Worm (Caenorhabditis elegans): ENCODE data around the gene F41F3.1.

F41F3.1 gene

DNA sequence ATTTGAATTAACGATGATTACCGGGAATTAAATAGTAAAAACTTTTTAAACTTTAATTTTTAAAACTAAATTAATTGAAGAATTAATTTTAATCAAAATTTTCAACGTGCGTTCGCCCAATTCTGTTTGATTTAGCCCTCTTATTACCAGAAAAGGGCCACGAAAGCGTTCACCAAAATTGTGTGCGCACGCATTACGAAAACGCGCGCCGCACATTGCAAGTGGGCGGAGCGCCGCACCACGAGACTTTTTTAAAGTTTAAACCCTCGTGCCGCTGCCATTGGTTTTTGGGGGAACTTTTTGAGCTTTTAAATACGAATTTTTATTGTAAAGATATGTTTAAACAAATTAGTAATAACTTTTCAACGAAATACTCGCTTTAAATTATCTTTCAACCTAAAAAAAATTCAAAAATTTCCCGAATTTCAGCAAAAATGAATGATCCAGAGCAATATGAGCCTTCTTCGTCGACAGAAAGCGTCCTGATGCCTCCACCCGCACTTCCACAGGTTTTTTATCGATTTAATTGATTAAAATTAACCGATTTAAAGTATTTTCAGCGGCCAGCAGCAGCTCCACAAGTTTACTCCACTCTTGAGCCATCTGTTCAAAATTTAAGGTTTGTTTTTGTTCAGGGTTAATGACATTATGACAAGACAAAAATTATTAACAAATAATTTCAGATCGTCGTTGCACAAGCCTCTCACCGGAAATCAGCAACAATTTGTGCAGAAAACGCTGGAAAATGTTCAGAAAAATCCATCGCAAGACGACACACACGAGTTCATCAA lies 32.5 kb downstream of the F41F3.1 start, which contains the start of gene taf-10 (continued):
- no peak; the same call in 1 of the 2 replicates for TF ChIP-seq isw-1 (GFP tag; IDR thresholded peaks at IDR 0.05)
- no peak for TF ChIP-seq hpl-2 (GFP tag; optimal IDR thresholded peaks at IDR 0.05)
- peak; percentile 11 for TF ChIP-seq unc-86 (tag; optimal IDR thresholded peaks at IDR 0.05)
- TF ChIP-seq lin-14 (GFP tag; optimal IDR thresholded peaks at IDR 0.05): peak; percentile 75
- peak; percentile 45 to 75 for TF ChIP-seq lin-35 (GFP tag; optimal IDR thresholded peaks at IDR 0.05)
- TF ChIP-seq nhr-20 (tag; optimal IDR thresholded peaks at IDR 0.05): peak; percentile 62
- TF ChIP-seq dsc-1 (tag; optimal IDR thresholded peaks at IDR 0.05): peak; percentile 43
- TF ChIP-seq ceh-82 (tag; optimal IDR thresholded peaks at IDR 0.05): peak in 1 of 3 experiments; percentile 67
- TF ChIP-seq elt-3 (tag; optimal IDR thresholded peaks at IDR 0.05): peak in 1 of 6 experiments; percentile 49
- TF ChIP-seq ceh-88 (GFP tag; IDR thresholded peaks at IDR 0.05): no peak
- no peak for TF ChIP-seq nhr-237 (tag; optimal IDR thresholded peaks at IDR 0.05)
- peak; percentile 19 for TF ChIP-seq egl-13 (tag; optimal IDR thresholded peaks at IDR 0.05)
- TF ChIP-seq lin-15B (tag; optimal IDR thresholded peaks at IDR 0.05): peak; percentile 9
- peak; percentile 66 for TF ChIP-seq nhr-47 (tag; optimal IDR thresholded peaks at IDR 0.05)
- TF ChIP-seq pqm-1 (tag; optimal IDR thresholded peaks at IDR 0.05): no peak
- peak; percentile 61 for TF ChIP-seq swsn-7 (tag; optimal IDR thresholded peaks at IDR 0.05)
- peak; percentile 16 for TF ChIP-seq elt-2 (tag; optimal IDR thresholded peaks at IDR 0.05)
- no peak for TF ChIP-seq aha-1 (tag; optimal IDR thresholded peaks at IDR 0.05)
- no peak for TF ChIP-seq nhr-84 (tag; optimal IDR thresholded peaks at IDR 0.05)
- peak; percentile 66 for TF ChIP-seq nhr-90 (tag; optimal IDR thresholded peaks at IDR 0.05; ENCODE audit: poor library complexity)
- peak; percentile 15 for TF ChIP-seq blmp-1 (tag; optimal IDR thresholded peaks at IDR 0.05)
- TF ChIP-seq dpl-1 (GFP tag; optimal IDR thresholded peaks at IDR 0.05): peak; percentile 44 to 66 (median 66)
- peak; percentile 52 for TF ChIP-seq nhr-19 (GFP tag; conservative IDR thresholded peaks at IDR 0.05)
- TF ChIP-seq snu-23 (GFP tag; optimal IDR thresholded peaks at IDR 0.05): peak; percentile 67
- no peak for TF ChIP-seq Y116A8C.19 (tag; optimal IDR thresholded peaks at IDR 0.05; ENCODE audit: borderline replicate concordance)
- no peak for TF ChIP-seq tlp-1 (tag; optimal IDR thresholded peaks at IDR 0.05)
- TF ChIP-seq fkh-10 (GFP tag; optimal IDR thresholded peaks at IDR 0.05): no peak
- no peak for TF ChIP-seq unc-30 (tag; optimal IDR thresholded peaks at IDR 0.05)
- TF ChIP-seq efl-1 (optimal IDR thresholded peaks at IDR 0.05): peak; percentile 55 to 61
- TF ChIP-seq efl-1 (GFP tag; optimal IDR thresholded peaks at IDR 0.05 in 1 of 2): peak; percentile 51 to 96
- TF ChIP-seq nhr-76 (tag; optimal IDR thresholded peaks at IDR 0.05): no peak
- TF ChIP-seq mdl-1 (tag; optimal IDR thresholded peaks at IDR 0.05): peak in 1 of 2 experiments; percentile 88
- TF ChIP-seq mab-9 (GFP tag; IDR thresholded peaks at IDR 0.05): no peak
- TF ChIP-seq nhr-85 (tag): peak; percentile 84
- no peak for TF ChIP-seq fkh-4 (tag; optimal IDR thresholded peaks at IDR 0.05; ENCODE audit: borderline replicate concordance)
- TF ChIP-seq skn-1 (tag; optimal IDR thresholded peaks at IDR 0.05): peak; percentile 72
- TF ChIP-seq irx-1 (tag; optimal IDR thresholded peaks at IDR 0.05): no peak
- TF ChIP-seq C16A3.4 (tag; optimal IDR thresholded peaks at IDR 0.05): peak; percentile 61
- peak; percentile 47 for TF ChIP-seq mep-1 (tag; optimal IDR thresholded peaks at IDR 0.05)
- no peak for TF ChIP-seq fos-1 (tag; optimal IDR thresholded peaks at IDR 0.05)
- TF ChIP-seq lsy-2 (tag; optimal IDR thresholded peaks at IDR 0.05): peak; percentile 59 to 69
- TF ChIP-seq rnt-1 (tag; optimal IDR thresholded peaks at IDR 0.05): peak; percentile 75
- TF ChIP-seq mef-2 (tag; optimal IDR thresholded peaks at IDR 0.05): no peak
- TF ChIP-seq nhr-77 (tag; optimal IDR thresholded peaks at IDR 0.05): no peak
- no peak for TF ChIP-seq ceh-8 (GFP tag; optimal IDR thresholded peaks at IDR 0.05)
- TF ChIP-seq xbp-1 (tag; optimal IDR thresholded peaks at IDR 0.05): peak; percentile 44
- no peak for TF ChIP-seq jun-1 (tag; optimal IDR thresholded peaks at IDR 0.05)
- TF ChIP-seq zip-4 (GFP tag; optimal IDR thresholded peaks at IDR 0.05): no peak

Measured in whole organism, L1 larva.